Worm (Caenorhabditis elegans) whole organism, late embryonic: ENCODE data around the gene col-9.

ENCODE experiments used
- C08G9.2 ChIP-seq: sonication (generic microtip); optimal IDR thresholded peaks from 2 replicates; lab custom pipeline; 2016; ENCODE audit warnings: mild to moderate bottlenecking, missing genetic modification characterization, moderate library complexity, missing compliant biosample characterization
- F13H6.1 ChIP-seq: sonication (generic microtip); optimal IDR thresholded peaks from 2 replicates; lab custom pipeline; 2016; ENCODE audit warnings: missing genetic modification characterization, missing compliant biosample characterization
- K02D7.2 ChIP-seq: sonication (generic microtip); optimal IDR thresholded peaks from 2 replicates; lab custom pipeline; 2017; ENCODE audit warnings: mild to moderate bottlenecking, missing genetic modification characterization, missing compliant biosample characterization
- T23F11.4 ChIP-seq: fragments of 200-800 bp; sonication (Bioruptor generic); optimal IDR thresholded peaks from 2 replicates; lab custom pipeline; 2018; ENCODE audit warnings: mild to moderate bottlenecking, missing genetic modification characterization, missing compliant biosample characterization
- Y22D7AL.16 ChIP-seq: sonication (generic microtip); optimal IDR thresholded peaks from 2 replicates; lab custom pipeline; 2016; ENCODE audit warnings: missing genetic modification characterization, missing compliant biosample characterization
- ama-1 ChIP-seq: fragments of 150-350 bp; optimal IDR thresholded peaks from 2 replicates; lab custom pipeline; 2014
- ceh-14 ChIP-seq: sonication (generic microtip); optimal IDR thresholded peaks from 2 replicates; lab custom pipeline; 2016; ENCODE audit warnings: missing genotype, missing genetic modification characterization, missing compliant biosample characterization
- ceh-19 ChIP-seq: fragments of 200-800 bp; sonication (Bioruptor generic); optimal IDR thresholded peaks from 2 replicates; lab custom pipeline; 2018; ENCODE audit warnings: mild to moderate bottlenecking, missing genetic modification characterization, missing compliant biosample characterization
- ceh-30 ChIP-seq: fragments of 150-350 bp; optimal IDR thresholded peaks from 2 replicates; lab custom pipeline; 2014; ENCODE audit warnings: missing biosample characterization, missing genetic modification characterization
- ceh-31 ChIP-seq: sonication (generic microtip); optimal IDR thresholded peaks from 2 replicates; lab custom pipeline; 2016; ENCODE audit warnings: missing genetic modification characterization, missing compliant biosample characterization
- ceh-48 ChIP-seq: sonication (generic microtip); optimal IDR thresholded peaks from 2 replicates; lab custom pipeline; 2016; ENCODE audit warnings: missing genetic modification characterization, inconsistent platforms, missing compliant biosample characterization
- ceh-9 ChIP-seq: sonication (generic microtip); optimal IDR thresholded peaks from 2 replicates; lab custom pipeline; 2016; ENCODE audit warnings: mild to moderate bottlenecking, missing genetic modification characterization, inconsistent platforms, missing compliant biosample characterization
- dve-1 ChIP-seq: sonication (generic microtip); optimal IDR thresholded peaks from 2 replicates; lab custom pipeline; 2017; ENCODE audit warnings: antibody characterized with exemption, mild to moderate bottlenecking, missing genetic modification characterization, missing compliant biosample characterization
- elt-2 ChIP-seq: sonication (generic microtip); optimal IDR thresholded peaks from 2 replicates; lab custom pipeline; 2016; ENCODE audit warnings: missing genetic modification reagents, missing genetic modification characterization, missing compliant biosample characterization
- elt-4 ChIP-seq: sonication (generic microtip); optimal IDR thresholded peaks from 2 replicates; lab custom pipeline; 2016; ENCODE audit warnings: missing genetic modification characterization, missing compliant biosample characterization
- ets-4 ChIP-seq: sonication (generic microtip); optimal IDR thresholded peaks from 2 replicates; lab custom pipeline; 2016; ENCODE audit warnings: missing genetic modification characterization, missing compliant biosample characterization
- eyg-1 ChIP-seq: sonication (generic microtip); optimal IDR thresholded peaks from 2 replicates; lab custom pipeline; 2016; ENCODE audit warnings: missing genotype, missing genetic modification characterization, missing compliant biosample characterization
- fax-1 ChIP-seq: sonication (generic microtip); optimal IDR thresholded peaks from 2 replicates; lab custom pipeline; 2016; ENCODE audit warnings: missing genotype, missing genetic modification characterization, missing compliant biosample characterization
- hlh-15 ChIP-seq: sonication (generic microtip); optimal IDR thresholded peaks from 2 replicates; lab custom pipeline; 2016; ENCODE audit warnings: missing genetic modification characterization, missing compliant biosample characterization
- hlh-8 ChIP-seq: sonication (generic microtip); optimal IDR thresholded peaks from 2 replicates; lab custom pipeline; 2016; ENCODE audit warnings: missing genotype, missing genetic modification characterization, missing compliant biosample characterization
- mec-3 ChIP-seq: sonication (generic microtip); optimal IDR thresholded peaks from 2 replicates; lab custom pipeline; 2016; ENCODE audit warnings: borderline replicate concordance, missing genetic modification characterization, missing compliant biosample characterization
- nfya-1 ChIP-seq: sonication (generic microtip); optimal IDR thresholded peaks from 2 replicates; lab custom pipeline; 2017; ENCODE audit warnings: missing genetic modification characterization, mild to moderate bottlenecking, missing compliant biosample characterization, antibody characterized with exemption, moderate library complexity
- nhr-232 ChIP-seq: sonication (generic microtip); optimal IDR thresholded peaks from 2 replicates; lab custom pipeline; 2016; ENCODE audit warnings: missing genetic modification characterization, missing compliant biosample characterization
- npax-4 ChIP-seq: sonication (generic microtip); optimal IDR thresholded peaks from 2 replicates; lab custom pipeline; 2016; ENCODE audit warnings: missing genetic modification characterization, missing compliant biosample characterization
- pag-3 ChIP-seq: sonication (generic microtip); optimal IDR thresholded peaks from 2 replicates; lab custom pipeline; 2016; ENCODE audit warnings: missing compliant biosample characterization, missing genetic modification characterization, borderline replicate concordance
- pha-2 ChIP-seq: sonication (generic microtip); optimal IDR thresholded peaks from 2 replicates; lab custom pipeline; 2017; ENCODE audit warnings: mild to moderate bottlenecking, missing genetic modification characterization, missing compliant biosample characterization
- sdc-2 ChIP-seq: sonication (generic microtip); optimal IDR thresholded peaks from 2 replicates; lab custom pipeline; 2016; ENCODE audit warnings: missing genotype, missing genetic modification characterization, missing compliant biosample characterization
- sox-2 ChIP-seq: fragments of 200-800 bp; sonication (Bioruptor generic); IDR thresholded peaks from 2 replicates; pipeline ENCODE4 v1.3.6; 2022; ENCODE audit warnings: missing genetic modification reagents, missing genetic modification characterization, missing compliant biosample characterization
- sox-4 ChIP-seq: sonication (generic microtip); optimal IDR thresholded peaks from 2 replicates; lab custom pipeline; 2017; ENCODE audit warnings: mild to moderate bottlenecking, missing genetic modification characterization, inconsistent platforms, missing compliant biosample characterization
- ttx-3 ChIP-seq: sonication (generic microtip); optimal IDR thresholded peaks from 2 replicates; lab custom pipeline; 2016; ENCODE audit warnings: missing genetic modification reagents, missing genetic modification characterization, missing compliant biosample characterization
- unc-3 ChIP-seq, 2 experiments: fragments of 200-800 bp in 1 of 2; sonication (Bioruptor generic) in 1 of 2; sonication (generic microtip) in 1 of 2; conservative IDR thresholded peaks in 1 of 2; optimal IDR thresholded peaks in 1 of 2; 2 replicates each; pipeline versions ENCODE4 v1.3.6 to Lab custom; 2016 to 2022; ENCODE audit warnings: missing compliant biosample characterization in 2 of 2, missing genetic modification characterization in 2 of 2, missing genetic modification reagents in 1 of 2
- unc-42 ChIP-seq: sonication (generic microtip); optimal IDR thresholded peaks from 2 replicates; lab custom pipeline; 2016; ENCODE audit warnings: missing genotype, missing genetic modification characterization, missing compliant biosample characterization
- unc-55 ChIP-seq: sonication (generic microtip); optimal IDR thresholded peaks from 2 replicates; lab custom pipeline; 2017; ENCODE audit warnings: missing biosample characterization, missing genetic modification reagents, missing genetic modification characterization
- zip-5 ChIP-seq: sonication (generic microtip); optimal IDR thresholded peaks from 2 replicates; lab custom pipeline; 2016; ENCODE audit warnings: missing genetic modification characterization, missing compliant biosample characterization

The col-9 gene

DNA sequence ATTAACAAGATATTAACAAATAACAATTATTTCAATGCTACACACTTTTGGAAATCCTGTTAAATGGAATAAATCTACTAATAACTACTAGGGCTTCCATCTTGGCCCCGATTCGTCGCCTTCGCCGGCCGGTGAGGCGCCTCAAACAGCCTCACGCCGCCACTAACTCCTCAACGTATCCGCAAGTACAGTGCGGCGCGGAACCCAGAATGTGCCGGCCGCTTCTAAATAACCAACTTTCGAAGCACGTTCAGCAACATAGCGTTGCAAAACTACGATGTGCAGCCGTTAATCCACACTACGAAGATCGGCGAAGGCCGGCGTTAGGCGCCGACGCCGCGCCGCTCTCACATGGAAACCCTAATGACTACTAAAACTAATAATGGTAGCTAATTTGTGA is 16.0 kb downstream of the col-9 start:
- no peak for TF ChIP-seq ceh-48 (tag; lab: Kevin White, UChicago)
- TF ChIP-seq zip-5 (tag; lab: Kevin White, UChicago), result no peak
- TF ChIP-seq sox-4 (tag; lab: Kevin White, UChicago), result no peak

DNA sequence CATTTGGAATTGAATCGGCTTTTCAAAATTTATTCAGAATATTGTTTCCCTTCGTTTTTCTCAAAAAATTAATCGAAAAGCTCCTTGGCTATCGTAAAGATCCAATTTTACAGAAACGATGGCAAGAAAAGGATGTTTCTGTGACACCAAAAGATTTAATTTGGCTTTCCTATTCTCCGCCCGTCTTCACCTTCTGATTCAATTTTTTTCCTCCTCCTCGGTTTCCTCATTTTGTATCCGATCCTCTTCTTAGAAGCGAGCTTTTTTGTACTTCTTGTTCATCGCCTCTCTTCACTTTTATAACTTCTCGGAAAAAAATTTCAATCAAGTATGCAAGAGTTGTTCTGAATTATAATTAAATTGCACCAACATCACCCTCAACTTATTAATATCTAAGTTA is 20.2 kb downstream of the col-9 start:
- TF ChIP-seq unc-42 (tag; lab: Kevin White, UChicago), result peak; percentile 14
- TF ChIP-seq npax-4, result no peak
- no peak for TF ChIP-seq ceh-9 (tag; lab: Kevin White, UChicago)
- no peak for TF ChIP-seq pag-3 (tag; lab: Kevin White, UChicago)
- TF ChIP-seq C08G9.2 (tag; lab: Kevin White, UChicago), result no peak
- no peak for TF ChIP-seq ceh-19 (GFP tag; lab: Kevin White, UChicago)
- TF ChIP-seq sox-2, result no peak
- TF ChIP-seq mec-3 (tag; lab: Kevin White, UChicago), result no peak
- TF ChIP-seq, all 69 proteins: peak for 1

- TF ChIP-seq ets-4 (tag; lab: Kevin White, UChicago), result no peak
Observed at ce11 chrX:13615181-13615580, 25.3 kb downstream of the col-9 start.

DNA sequence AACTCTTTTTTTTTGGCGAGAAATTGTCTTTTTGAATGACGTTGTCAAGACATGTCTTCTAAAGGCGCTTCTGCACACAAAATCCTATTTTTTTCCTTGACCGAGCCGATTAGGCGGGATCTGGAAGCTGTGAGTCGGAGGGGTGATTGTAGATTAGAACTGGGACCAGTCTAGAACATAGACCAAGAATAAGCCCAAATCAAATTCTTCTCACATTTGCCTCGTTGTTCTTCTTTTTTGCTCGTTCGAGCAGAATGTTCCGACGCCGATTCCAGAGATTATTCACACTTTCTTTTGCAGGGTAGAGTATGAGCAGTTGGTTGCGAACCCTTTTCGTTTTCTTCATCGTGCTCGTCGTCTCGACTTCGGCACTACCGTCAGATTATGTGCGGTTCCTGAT is 28.7 kb downstream of the col-9 start, which contains the start of gene nlp-53:
TSS of gene nlp-53 (plus strand) at position 301 of the 400 bp plus-strand sequence.
- TF ChIP-seq ama-1 (lab: Kevin White, UChicago), result no peak
- TF ChIP-seq elt-4 (tag; lab: Kevin White, UChicago), result no peak
- TF ChIP-seq pag-3 (tag; lab: Kevin White, UChicago), result no peak
- TF ChIP-seq unc-55, result no peak

- TF ChIP-seq T23F11.4 (GFP tag; lab: Kevin White, UChicago) (no peak), K02D7.2 (tag; lab: Kevin White, UChicago) (no peak), unc-42 (tag; lab: Kevin White, UChicago) (no peak), nhr-232 (tag; lab: Kevin White, UChicago) (no peak), eyg-1 (no peak), ceh-48 (tag; lab: Kevin White, UChicago) (no peak), nfya-1 (tag; lab: Kevin White, UChicago) (no peak), F13H6.1 (no peak)
Observed at ce11 chrX:13621628-13622027, 31.8 kb downstream of the col-9 start, which contains the start of gene Y12A6A.1. Y12A6A.1 (minus strand) TSS chrX:13621728.

- TF ChIP-seq hlh-15 (tag; lab: Kevin White, UChicago) (no peak), unc-42 (tag; lab: Kevin White, UChicago) (peak; percentile 82)
Observed at ce11 chrX:13631122-13631672, 41.4 kb downstream of the col-9 start, which contains the start of gene nlg-1. nlg-1 (minus strand) TSS chrX:13631172.

DNA sequence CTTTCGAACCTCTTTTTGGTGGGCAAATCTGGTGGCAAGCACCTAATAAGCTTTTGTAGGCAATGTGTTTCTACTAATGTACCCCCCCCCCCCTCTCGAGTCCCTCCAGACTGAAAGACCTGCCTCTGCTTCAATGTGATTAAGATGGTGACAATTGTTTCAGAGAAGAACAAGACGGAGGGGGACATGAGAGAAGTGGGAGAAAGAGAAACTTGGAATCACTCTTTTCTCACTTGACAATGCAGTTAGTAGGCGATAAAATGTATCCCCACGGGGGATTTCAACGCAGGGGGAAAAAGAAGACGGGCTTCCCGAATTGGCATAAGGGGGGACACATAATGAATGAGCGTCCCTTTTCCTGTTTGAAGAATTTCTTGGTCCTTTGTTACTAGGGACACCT is 42.4 kb downstream of the col-9 start:
- TF ChIP-seq unc-3 (GFP tag; conservative IDR thresholded peaks at IDR 0.05; lab: Robert Waterston, UW) (no peak), unc-3 (tag; optimal IDR thresholded peaks at IDR 0.05; lab: Kevin White, UChicago) (peak; percentile 24), elt-2 (tag; lab: Kevin White, UChicago) (no peak), C08G9.2 (tag; lab: Kevin White, UChicago) (no peak), ceh-14 (tag; lab: Kevin White, UChicago) (no peak), ceh-31 (tag; lab: Kevin White, UChicago) (peak; percentile 32), unc-42 (tag; lab: Kevin White, UChicago) (peak; percentile 67)

DNA sequence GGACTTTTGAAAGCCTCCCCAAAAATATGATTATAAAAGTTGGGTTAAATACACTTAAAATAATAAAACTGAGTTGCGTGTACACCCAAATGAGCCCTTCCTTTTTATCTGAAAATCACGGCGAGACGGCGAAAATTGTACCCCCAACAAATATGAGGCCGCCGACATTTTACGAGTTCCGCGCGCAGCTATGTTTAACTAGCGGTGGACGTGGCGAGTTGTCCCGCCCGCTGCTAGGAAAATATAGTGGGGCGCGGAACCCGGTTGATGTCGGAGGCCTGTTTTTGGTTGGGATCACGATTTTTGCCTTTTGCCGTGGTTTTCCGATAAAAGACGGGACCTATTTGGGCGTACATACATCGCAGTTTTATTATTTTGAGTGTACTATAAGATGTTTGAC is 43.2 kb downstream of the col-9 start:
- TF ChIP-seq ceh-30 (tag; lab: Kevin White, UChicago) (no peak), ttx-3 (no peak), Y22D7AL.16 (no peak), dve-1 (tag; lab: Kevin White, UChicago) (no peak), elt-2 (tag; lab: Kevin White, UChicago) (no peak), sdc-2 (tag; lab: Kevin White, UChicago) (no peak), ama-1 (lab: Kevin White, UChicago) (no peak), hlh-8 (no peak), mec-3 (tag; lab: Kevin White, UChicago) (no peak), zip-5 (tag; lab: Kevin White, UChicago) (no peak), pha-2 (no peak), unc-55 (no peak), fax-1 (no peak)
- TF ChIP-seq, all 69 proteins: peak for 0
